Worm (Caenorhabditis elegans): ENCODE data around the gene ZK185.3.

- TF ChIP-seq elt-1 (tag; optimal IDR thresholded peaks at IDR 0.05; ENCODE audit: borderline replicate concordance, insufficient read depth) (no peak), nhr-12 (tag; optimal IDR thresholded peaks at IDR 0.05) (no peak), nhr-76 (tag; optimal IDR thresholded peaks at IDR 0.05) (no peak)
These were observed 32.4 kb upstream of the ZK185.3 start, which contains the start of gene igeg-1 for ce11 chrIV:4562599-4563116.

Data from whole organism, mixed stage, embryonic.